Worm (Caenorhabditis elegans): Measurements from ENCODE around the gene fbxa-115.

fbxa-115 gene

ce11 chrV:20171941-20172340 lies 20.0 kb downstream of the fbxa-115 start, which contains the start of gene srw-39:
TSS of gene srw-39 (minus strand) at chrV:20172041.
- TF ChIP-seq ztf-4 (tag; optimal IDR thresholded peaks at IDR 0.05) (no peak), ceh-82 (tag; optimal IDR thresholded peaks at IDR 0.05) (no peak), lsy-2 (tag; optimal IDR thresholded peaks at IDR 0.05) (no peak), rnt-1 (tag; optimal IDR thresholded peaks at IDR 0.05) (no peak), dsc-1 (tag; optimal IDR thresholded peaks at IDR 0.05) (no peak), ces-1 (GFP tag; optimal IDR thresholded peaks at IDR 0.05) (no peak), elt-2 (tag; optimal IDR thresholded peaks at IDR 0.05) (no peak), irx-1 (tag; optimal IDR thresholded peaks at IDR 0.05) (no peak), swsn-7 (tag; optimal IDR thresholded peaks at IDR 0.05) (no peak), nhr-84 (tag; optimal IDR thresholded peaks at IDR 0.05) (no peak), fkh-4 (tag; optimal IDR thresholded peaks at IDR 0.05; ENCODE audit: borderline replicate concordance) (no peak), pax-3 (tag; optimal IDR thresholded peaks at IDR 0.05) (no peak), ceh-8 (GFP tag; optimal IDR thresholded peaks at IDR 0.05) (no peak)

ce11 chrV:20165808-20166207 lies 26.1 kb downstream of the fbxa-115 start:
- TF ChIP-seq unc-86 (tag; optimal IDR thresholded peaks at IDR 0.05) (no peak), efl-3 (GFP tag; optimal IDR thresholded peaks at IDR 0.05) (no peak), grh-1 (GFP tag; IDR thresholded peaks at IDR 0.05) (no peak), nhr-20 (tag; optimal IDR thresholded peaks at IDR 0.05) (no peak), ets-5 (GFP tag; IDR thresholded peaks at IDR 0.05) (no peak), nhr-19 (GFP tag; conservative IDR thresholded peaks at IDR 0.05) (no peak), lsy-2 (tag; optimal IDR thresholded peaks at IDR 0.05) (no peak), dpl-1 (GFP tag; optimal IDR thresholded peaks at IDR 0.05) (no peak), F16B12.6 (tag; optimal IDR thresholded peaks at IDR 0.05) (no peak), nhr-28 (tag; optimal IDR thresholded peaks at IDR 0.05) (no peak), tbx-2 (tag; optimal IDR thresholded peaks at IDR 0.05) (no peak), nhr-90 (tag; optimal IDR thresholded peaks at IDR 0.05; ENCODE audit: poor library complexity) (no peak), mep-1 (tag; optimal IDR thresholded peaks at IDR 0.05) (no peak), isw-1 (GFP tag; IDR thresholded peaks at IDR 0.05) (no peak), ceh-8 (GFP tag; optimal IDR thresholded peaks at IDR 0.05) (no peak), ama-1 (optimal IDR thresholded peaks at IDR 0.05) (no peak), unc-62 (GFP tag; optimal IDR thresholded peaks at IDR 0.05) (no peak), mef-2 (tag; optimal IDR thresholded peaks at IDR 0.05) (no peak)

- no peak for TF ChIP-seq lin-39 (tag; optimal IDR thresholded peaks at IDR 0.05)
- peak; percentile 25 for TF ChIP-seq pax-3 (tag; optimal IDR thresholded peaks at IDR 0.05)
- TF ChIP-seq nhr-12 (tag; optimal IDR thresholded peaks at IDR 0.05): no peak
- TF ChIP-seq snu-23 (GFP tag; optimal IDR thresholded peaks at IDR 0.05): no peak
- no peak for TF ChIP-seq nhr-47 (tag; optimal IDR thresholded peaks at IDR 0.05)
- no peak for TF ChIP-seq ceh-63 (GFP tag; optimal IDR thresholded peaks at IDR 0.05)
- TF ChIP-seq elt-2 (tag; optimal IDR thresholded peaks at IDR 0.05): peak; percentile 99
- TF ChIP-seq nhr-20 (tag; optimal IDR thresholded peaks at IDR 0.05): peak; percentile 50
- peak; percentile 66 for TF ChIP-seq jun-1 (tag; optimal IDR thresholded peaks at IDR 0.05)
- peak in 1 of 2 experiments; percentile 46 for TF ChIP-seq lin-35 (GFP tag; optimal IDR thresholded peaks at IDR 0.05)
- no peak for TF ChIP-seq vab-15 (tag; optimal IDR thresholded peaks at IDR 0.05)
- no peak for TF ChIP-seq dsc-1 (tag; optimal IDR thresholded peaks at IDR 0.05)
- TF ChIP-seq nhr-237 (tag; optimal IDR thresholded peaks at IDR 0.05): no peak
- TF ChIP-seq efl-3 (GFP tag; optimal IDR thresholded peaks at IDR 0.05): no peak
- no peak for TF ChIP-seq nhr-76 (tag; optimal IDR thresholded peaks at IDR 0.05)
- TF ChIP-seq ets-5 (GFP tag; IDR thresholded peaks at IDR 0.05): no peak
- TF ChIP-seq egl-13 (tag; optimal IDR thresholded peaks at IDR 0.05): no peak
- TF ChIP-seq zip-4 (GFP tag; optimal IDR thresholded peaks at IDR 0.05): no peak
- 0 out of 2 replicates have a peak, but pooled peaks have one; percentile 8 for TF ChIP-seq nhr-19 (GFP tag; conservative IDR thresholded peaks at IDR 0.05)
- TF ChIP-seq F16B12.6 (tag; optimal IDR thresholded peaks at IDR 0.05): no peak
- TF ChIP-seq ceh-8 (GFP tag; optimal IDR thresholded peaks at IDR 0.05): no peak
- no peak for TF ChIP-seq sptf-1 (tag; optimal IDR thresholded peaks at IDR 0.05)
- TF ChIP-seq ces-1 (GFP tag; optimal IDR thresholded peaks at IDR 0.05): no peak
- no peak for TF ChIP-seq unc-62 (GFP tag; optimal IDR thresholded peaks at IDR 0.05)
- no peak for TF ChIP-seq unc-86 (tag; optimal IDR thresholded peaks at IDR 0.05)
- TF ChIP-seq nhr-90 (tag; optimal IDR thresholded peaks at IDR 0.05; ENCODE audit: poor library complexity): peak; percentile 47
- peak; percentile 67 for TF ChIP-seq nhr-71 (tag; optimal IDR thresholded peaks at IDR 0.05)
- TF ChIP-seq Y116A8C.19 (tag; optimal IDR thresholded peaks at IDR 0.05; ENCODE audit: borderline replicate concordance): no peak
- TF ChIP-seq C16A3.4 (tag; optimal IDR thresholded peaks at IDR 0.05): no peak
- no peak for TF ChIP-seq fkh-4 (tag; optimal IDR thresholded peaks at IDR 0.05; ENCODE audit: borderline replicate concordance)
- TF ChIP-seq irx-1 (tag; optimal IDR thresholded peaks at IDR 0.05): no peak
- TF ChIP-seq hpl-2 (GFP tag; optimal IDR thresholded peaks at IDR 0.05): no peak
Observed at ce11 chrV:20164059-20164892, 27.7 kb downstream of the fbxa-115 start, which contains the start of gene F19B2.5. TSS of gene F19B2.5 (minus strand) at chrV:20164165.

All from whole organism, L1 larva.